Fruit fly (Drosophila melanogaster): Measurements from ENCODE around the gene CG18132.
A peak's percentile ranks its signal among the peaks of the same experiment; 100 is the strongest.

The CG18132 gene

DNA sequence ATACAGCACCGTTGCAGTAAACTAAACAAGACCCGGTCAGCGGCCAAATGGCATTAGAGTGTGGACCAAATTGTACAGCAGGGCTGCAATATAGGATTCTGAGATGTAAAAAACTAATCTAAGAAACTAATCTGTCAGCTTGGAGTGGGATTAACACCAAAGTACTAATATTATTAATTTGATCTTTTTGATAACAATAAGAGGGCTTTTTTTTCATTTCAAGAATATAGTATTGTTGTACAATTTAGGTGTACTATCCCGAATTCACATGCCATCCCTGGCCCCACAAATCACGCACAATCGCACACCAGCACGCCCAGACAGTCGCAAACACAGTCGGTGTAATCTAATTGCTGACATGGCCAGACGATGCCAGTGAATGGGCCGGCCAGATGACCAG lies 20.9 kb upstream of the CG18132 start:
- no peak for TF ChIP-seq CG11902 (GFP tag; optimal IDR thresholded peaks at IDR 0.05)
- TF ChIP-seq dsx (GFP tag; optimal IDR thresholded peaks at IDR 0.05; ENCODE audit: poor library complexity, severe bottlenecking), result no peak
- TF ChIP-seq esn (GFP tag; optimal IDR thresholded peaks at IDR 0.05), result no peak
- TF ChIP-seq Hr4 (GFP tag; optimal IDR thresholded peaks at IDR 0.05), result no peak
- TF ChIP-seq vri (GFP tag; optimal IDR thresholded peaks at IDR 0.05), result no peak
- TF ChIP-seq CG7368 (GFP tag; optimal IDR thresholded peaks at IDR 0.05), result no peak
- no peak for TF ChIP-seq Smox (GFP tag; optimal IDR thresholded peaks at IDR 0.05)
- peak; percentile 22 for TF ChIP-seq CG6276 (GFP tag; optimal IDR thresholded peaks at IDR 0.05)
- TF ChIP-seq acj6 (GFP tag; optimal IDR thresholded peaks at IDR 0.05), result no peak
- TF ChIP-seq eg (GFP tag; IDR thresholded peaks at IDR 0.05), result 0 out of 3 replicates have a peak, but pooled peaks have one; percentile 45
- no peak for TF ChIP-seq salr (GFP tag; optimal IDR thresholded peaks at IDR 0.05)
- TF ChIP-seq fkh (GFP tag; optimal IDR thresholded peaks at IDR 0.05), result no peak
- TF ChIP-seq CG6163 (GFP tag; IDR thresholded peaks at IDR 0.05), result peak; percentile 43; the same call in 1 of the 3 replicates
- no peak for TF ChIP-seq Eip93F (GFP tag; optimal IDR thresholded peaks at IDR 0.05)
- TF ChIP-seq Eip78C (GFP tag), result peak; percentile 68
- TF ChIP-seq CG32006 (GFP tag; optimal IDR thresholded peaks at IDR 0.05), result peak; percentile 61
- no peak for TF ChIP-seq ss (GFP tag; optimal IDR thresholded peaks at IDR 0.05)
- TF ChIP-seq CG8119 (GFP tag; IDR thresholded peaks at IDR 0.05), result 0 out of 3 replicates have a peak, but pooled peaks have one; percentile 36
- TF ChIP-seq CG6792 (GFP tag; optimal IDR thresholded peaks at IDR 0.05), result no peak
- no peak for TF ChIP-seq OdsH (GFP tag; optimal IDR thresholded peaks at IDR 0.05)
- TF ChIP-seq CG3919 (GFP tag; optimal IDR thresholded peaks at IDR 0.05), result peak; percentile 20
- no peak for TF ChIP-seq fd85E (GFP tag; optimal IDR thresholded peaks at IDR 0.05)
- TF ChIP-seq dac (GFP tag; optimal IDR thresholded peaks at IDR 0.05), result no peak
- TF ChIP-seq Sox14 (GFP tag; optimal IDR thresholded peaks at IDR 0.05), result no peak
- TF ChIP-seq CG9139 (GFP tag; optimal IDR thresholded peaks at IDR 0.05), result no peak
- TF ChIP-seq topi (GFP tag; optimal IDR thresholded peaks at IDR 0.05), result no peak
- TF ChIP-seq cyc (GFP tag; optimal IDR thresholded peaks at IDR 0.05), result no peak
- no peak for TF ChIP-seq Hr39 (GFP tag; optimal IDR thresholded peaks at IDR 0.05)
- TF ChIP-seq CG31627 (GFP tag; optimal IDR thresholded peaks at IDR 0.05), result no peak
- no peak for TF ChIP-seq lz (GFP tag; optimal IDR thresholded peaks at IDR 0.05)
- peak; percentile 65 for TF ChIP-seq CG15336 (GFP tag; IDR thresholded peaks at IDR 0.05)
- TF ChIP-seq achi (GFP tag; optimal IDR thresholded peaks at IDR 0.05), result no peak

DNA sequence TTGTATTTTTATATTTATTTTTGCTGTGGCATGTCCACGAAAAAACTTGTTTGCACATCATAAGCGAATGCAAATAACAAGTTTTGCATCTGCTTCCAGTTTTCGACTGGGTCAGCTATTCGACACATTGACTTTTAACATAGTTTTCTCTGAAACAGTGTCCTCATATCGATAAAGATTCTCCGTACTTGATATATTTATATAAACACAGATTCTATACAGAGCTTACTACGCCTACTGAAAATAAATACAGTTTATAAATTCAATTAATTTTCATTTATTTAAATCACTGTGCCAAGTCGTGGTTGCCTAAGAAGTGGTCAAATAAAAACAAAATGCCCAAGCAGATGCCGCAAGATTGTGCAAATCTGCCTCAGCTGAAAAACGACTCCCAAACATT lies 18.0 kb upstream of the CG18132 start:
- TF ChIP-seq CG6808 (GFP tag; optimal IDR thresholded peaks at IDR 0.05) (no peak), OdsH (GFP tag; optimal IDR thresholded peaks at IDR 0.05) (no peak), Smox (GFP tag; optimal IDR thresholded peaks at IDR 0.05) (no peak), CG6163 (GFP tag; IDR thresholded peaks at IDR 0.05) (0 out of 3 replicates have a peak, but pooled peaks have one; percentile 14), CG6854 (GFP tag; optimal IDR thresholded peaks at IDR 0.05) (no peak), lz (GFP tag; optimal IDR thresholded peaks at IDR 0.05) (no peak), esn (GFP tag; optimal IDR thresholded peaks at IDR 0.05) (no peak), salr (GFP tag; optimal IDR thresholded peaks at IDR 0.05) (no peak), Gug (GFP tag; IDR thresholded peaks at IDR 0.05) (0 out of 2 replicates have a peak, but pooled peaks have one; percentile 8), achi (GFP tag; optimal IDR thresholded peaks at IDR 0.05) (no peak), Hr4 (GFP tag; optimal IDR thresholded peaks at IDR 0.05) (peak; percentile 10), topi (GFP tag; optimal IDR thresholded peaks at IDR 0.05) (no peak), net (GFP tag; optimal IDR thresholded peaks at IDR 0.05) (no peak), CG31627 (GFP tag; optimal IDR thresholded peaks at IDR 0.05) (no peak), CG16779 (tag; optimal IDR thresholded peaks at IDR 0.05) (no peak), pdm3 (GFP tag; optimal IDR thresholded peaks at IDR 0.05) (no peak), Blimp-1 (GFP tag; optimal IDR thresholded peaks at IDR 0.05) (no peak), Met (GFP tag; optimal IDR thresholded peaks at IDR 0.05) (no peak), cyc (GFP tag; optimal IDR thresholded peaks at IDR 0.05) (no peak), Eip75B (GFP tag; optimal IDR thresholded peaks at IDR 0.05) (no peak), CG6792 (GFP tag; optimal IDR thresholded peaks at IDR 0.05) (no peak), CG11762 (GFP tag; optimal IDR thresholded peaks at IDR 0.05; ENCODE audit: insufficient read depth) (no peak), CG3032 (tag; optimal IDR thresholded peaks at IDR 0.05) (no peak), Eip78C (GFP tag) (peak; percentile 18), Hr38 (GFP tag; optimal IDR thresholded peaks at IDR 0.05) (no peak), Sox14 (GFP tag; optimal IDR thresholded peaks at IDR 0.05) (no peak), CG11294 (GFP tag; IDR thresholded peaks at IDR 0.05) (no peak), CG1621 (tag; optimal IDR thresholded peaks at IDR 0.05) (no peak), CG10631 (GFP tag; optimal IDR thresholded peaks at IDR 0.05) (no peak), Lpt (GFP tag; optimal IDR thresholded peaks at IDR 0.05) (no peak), Hr39 (GFP tag; optimal IDR thresholded peaks at IDR 0.05) (no peak), CG10669 (GFP tag; optimal IDR thresholded peaks at IDR 0.05) (no peak), CG8119 (GFP tag; IDR thresholded peaks at IDR 0.05) (0 out of 3 replicates have a peak, but pooled peaks have one; percentile 16), vri (GFP tag; optimal IDR thresholded peaks at IDR 0.05) (no peak), acj6 (GFP tag; optimal IDR thresholded peaks at IDR 0.05) (no peak)

All from whole organism, prepupa.